Fruit fly (Drosophila melanogaster) whole organism: Measurements from ENCODE around the gene CG14664.

Source experiments
- CG8478 ChIP-seq: fragments of >200 bp; optimal IDR thresholded peaks from 2 replicates; lab custom pipeline; 2018; ENCODE audit warnings: inconsistent platforms
- Dll ChIP-seq: fragments of >200 bp; optimal IDR thresholded peaks from 2 replicates; lab custom pipeline; 2017
- pan ChIP-seq: fragments of >200 bp; optimal IDR thresholded peaks from 2 replicates; lab custom pipeline; 2017
- psq ChIP-seq: fragments of >200 bp; optimal IDR thresholded peaks from 2 replicates; lab custom pipeline; 2017

dm6 chr3R:5213309-5213708 is 10.6 kb upstream of the CG14664 start:
- TF ChIP-seq CG8478 (lab: Kevin White, UChicago) = no peak
- TF ChIP-seq pan (lab: Kevin White, UChicago) = no peak
- TF ChIP-seq psq = no peak
- no peak for TF ChIP-seq Dll (lab: Kevin White, UChicago)
